Worm (Caenorhabditis elegans) whole organism, L4 larva: Measurements from ENCODE around the gene F35E8.1.

Experiments
- F10B5.3 ChIP-seq: sonication (generic microtip); optimal IDR thresholded peaks from 2 replicates; lab custom pipeline; 2016; ENCODE audit warnings: mild to moderate bottlenecking, missing genetic modification characterization, missing compliant biosample characterization
- F44E2.7 ChIP-seq: fragments of 200-800 bp; sonication (Bioruptor generic); IDR thresholded peaks from 2 replicates; pipeline ENCODE4 v2.1.2; 2022; ENCODE audit warnings: missing genetic modification characterization, missing compliant biosample characterization
- F49E8.2 ChIP-seq: sonication (generic microtip); optimal IDR thresholded peaks from 2 replicates; lab custom pipeline; 2016; ENCODE audit warnings: missing compliant biosample characterization, mild to moderate bottlenecking, missing genetic modification characterization, borderline replicate concordance
- T20F7.1 ChIP-seq: fragments of 200-800 bp; sonication (Bioruptor generic); optimal IDR thresholded peaks from 2 replicates; lab custom pipeline; 2018; ENCODE audit warnings: mild to moderate bottlenecking, missing genetic modification characterization, missing compliant biosample characterization
- T26A8.4 ChIP-seq: fragments of 200-800 bp; sonication (Bioruptor generic); IDR thresholded peaks from 2 replicates; pipeline ENCODE4 v1.3.6; 2022; ENCODE audit warnings: missing genetic modification characterization, missing compliant biosample characterization
- Y48G9A.11 ChIP-seq: fragments of 200-800 bp; sonication (Bioruptor generic); IDR thresholded peaks from 2 replicates; pipeline ENCODE4 v1.3.6; 2022; ENCODE audit warnings: missing genetic modification reagents, missing genetic modification characterization, missing compliant biosample characterization
- aly-2 ChIP-seq: sonication (generic microtip); optimal IDR thresholded peaks from 2 replicates; lab custom pipeline; 2018; ENCODE audit warnings: missing biosample characterization, missing genetic modification characterization
- ama-1 ChIP-seq: fragments of 150-350 bp; optimal IDR thresholded peaks from 2 replicates; lab custom pipeline; 2014; ENCODE audit warnings: inconsistent platforms, mixed read lengths
- attf-4 ChIP-seq: sonication (generic microtip); optimal IDR thresholded peaks from 3 replicates; lab custom pipeline; 2017; ENCODE audit warnings: missing biosample characterization, missing genetic modification characterization
- ceh-28 ChIP-seq: fragments of 150-350 bp; optimal IDR thresholded peaks from 2 replicates; lab custom pipeline; 2014; ENCODE audit warnings: missing biosample characterization, missing genetic modification reagents, missing genetic modification characterization
- ceh-32 ChIP-seq: sonication (generic microtip); optimal IDR thresholded peaks from 2 replicates; lab custom pipeline; 2016; ENCODE audit warnings: mild to moderate bottlenecking, missing genetic modification characterization, missing compliant biosample characterization; ENCODE audit not compliant: poor library complexity
- ceh-44 ChIP-seq: fragments of 200-800 bp; sonication (Bioruptor generic); IDR thresholded peaks from 2 replicates; pipeline ENCODE4 v1.3.6; 2022; ENCODE audit warnings: missing genetic modification reagents, missing genetic modification characterization, missing compliant biosample characterization
- ceh-82 ChIP-seq: sonication (generic microtip); optimal IDR thresholded peaks from 2 replicates; lab custom pipeline; 2017; ENCODE audit warnings: missing biosample characterization, missing genetic modification characterization
- daf-12 ChIP-seq: fragments of 150-350 bp; optimal IDR thresholded peaks from 2 replicates; lab custom pipeline; 2014; ENCODE audit warnings: missing biosample characterization, missing genetic modification reagents, missing genetic modification characterization
- daf-16 ChIP-seq, 3 experiments: sonication (generic microtip); optimal IDR thresholded peaks; 2 replicates each; lab custom pipeline; 2016 to 2017; ENCODE audit warnings: missing genetic modification characterization in 3 of 3, missing genetic modification reagents in 3 of 3, mild to moderate bottlenecking in 2 of 3, missing compliant biosample characterization in 2 of 3, missing biosample characterization in 1 of 3, moderate library complexity in 1 of 3
- daf-19 ChIP-seq: fragments of 200-800 bp; sonication (Bioruptor generic); conservative IDR thresholded peaks from 2 replicates; pipeline ENCODE4 v1.3.6; 2022; ENCODE audit warnings: missing genetic modification characterization, missing compliant biosample characterization
- daf-8 ChIP-seq: fragments of 200-800 bp; sonication (Bioruptor generic); IDR thresholded peaks from 2 replicates; pipeline ENCODE4 v1.3.6; 2022; ENCODE audit warnings: missing genetic modification characterization, missing compliant biosample characterization
- dmd-8 ChIP-seq: fragments of 200-800 bp; sonication (Bioruptor generic); IDR thresholded peaks from 2 replicates; pipeline ENCODE4 v1.3.6; 2022; ENCODE audit warnings: missing genetic modification characterization, missing compliant biosample characterization
- dpl-1 ChIP-seq: fragments of 150-350 bp; optimal IDR thresholded peaks from 2 replicates; lab custom pipeline; 2014; ENCODE audit warnings: missing biosample characterization, missing genetic modification reagents, missing genetic modification characterization
- duxl-1 ChIP-seq: sonication (generic microtip); optimal IDR thresholded peaks from 2 replicates; lab custom pipeline; 2016; ENCODE audit warnings: mild to moderate bottlenecking, missing genetic modification characterization, moderate library complexity, missing compliant biosample characterization; ENCODE audit not compliant: poor library complexity
- egl-27 ChIP-seq: sonication (generic microtip); optimal IDR thresholded peaks from 3 replicates; lab custom pipeline; 2017; ENCODE audit warnings: missing biosample characterization, missing genetic modification reagents, missing genetic modification characterization
- egl-43 ChIP-seq: fragments of 200-800 bp; sonication (Bioruptor generic); IDR thresholded peaks from 2 replicates; pipeline ENCODE4 v1.3.6; 2022; ENCODE audit warnings: missing genetic modification reagents, missing genetic modification characterization, missing compliant biosample characterization
- gei-8 ChIP-seq: fragments of 200-800 bp; sonication (Bioruptor generic); optimal IDR thresholded peaks from 2 replicates; lab custom pipeline; 2018; ENCODE audit warnings: mild to moderate bottlenecking, missing genetic modification characterization, missing compliant biosample characterization
- hlh-11 ChIP-seq: fragments of 200-800 bp; sonication (Bioruptor generic); optimal IDR thresholded peaks from 2 replicates; lab custom pipeline; 2018; ENCODE audit warnings: mild to moderate bottlenecking, missing genetic modification characterization, missing compliant biosample characterization
- hlh-30 ChIP-seq: sonication (generic microtip); optimal IDR thresholded peaks from 2 replicates; lab custom pipeline; 2017; ENCODE audit warnings: antibody characterized with exemption, mild to moderate bottlenecking, missing genetic modification characterization, missing compliant biosample characterization; ENCODE audit not compliant: insufficient read depth
- hmg-1.1 ChIP-seq: fragments of 200-800 bp; sonication (Bioruptor generic); IDR thresholded peaks from 2 replicates; pipeline ENCODE4 v1.3.6; 2022; ENCODE audit warnings: missing genetic modification reagents, missing genetic modification characterization, missing compliant biosample characterization
- jun-1 ChIP-seq: fragments of 150-350 bp; optimal IDR thresholded peaks from 2 replicates; lab custom pipeline; 2014; ENCODE audit warnings: missing biosample characterization, missing genetic modification reagents, missing genetic modification characterization
- madf-9 ChIP-seq: fragments of 200-800 bp; sonication (Bioruptor generic); conservative IDR thresholded peaks from 2 replicates; pipeline ENCODE4 v1.3.6; 2022; ENCODE audit warnings: missing genetic modification reagents, missing genetic modification characterization, missing compliant biosample characterization
- mes-2 ChIP-seq: sonication (generic microtip); optimal IDR thresholded peaks from 2 replicates; lab custom pipeline; 2016; ENCODE audit warnings: missing genotype, mild to moderate bottlenecking, missing genetic modification characterization, missing compliant biosample characterization; ENCODE audit not compliant: poor library complexity, severe bottlenecking
- nhr-10 ChIP-seq: fragments of 150-350 bp; optimal IDR thresholded peaks from 2 replicates; lab custom pipeline; 2014; ENCODE audit warnings: missing biosample characterization, missing genetic modification characterization
- nhr-237 ChIP-seq: sonication (generic microtip); optimal IDR thresholded peaks from 2 replicates; lab custom pipeline; 2017; ENCODE audit warnings: missing biosample characterization, missing genetic modification characterization
- nhr-25 ChIP-seq: sonication (generic microtip); optimal IDR thresholded peaks from 2 replicates; lab custom pipeline; 2017; ENCODE audit warnings: missing genetic modification characterization, mild to moderate bottlenecking, missing compliant biosample characterization, antibody characterized with exemption, moderate library complexity, borderline replicate concordance; ENCODE audit not compliant: insufficient read depth
- nhr-28 ChIP-seq: fragments of 150-350 bp; optimal IDR thresholded peaks from 2 replicates; lab custom pipeline; 2014; ENCODE audit warnings: missing biosample characterization, missing genetic modification characterization
- nhr-6 ChIP-seq: fragments of 150-350 bp; optimal IDR thresholded peaks from 2 replicates; lab custom pipeline; 2014; ENCODE audit warnings: missing biosample characterization, missing genetic modification characterization
- nhr-77 ChIP-seq: fragments of 150-350 bp; optimal IDR thresholded peaks from 2 replicates; lab custom pipeline; 2014; ENCODE audit warnings: missing biosample characterization, missing genetic modification characterization
- php-3 ChIP-seq: fragments of 200-800 bp; sonication (Bioruptor generic); IDR thresholded peaks from 2 replicates; pipeline ENCODE4 v1.3.6; 2022; ENCODE audit warnings: missing genetic modification reagents, missing genetic modification characterization, missing compliant biosample characterization
- pqm-1 ChIP-seq: sonication (generic microtip); optimal IDR thresholded peaks from 2 replicates; lab custom pipeline; 2017; ENCODE audit warnings: missing biosample characterization, missing genetic modification characterization
- saeg-2 ChIP-seq: fragments of 200-800 bp; sonication (Bioruptor generic); IDR thresholded peaks from 2 replicates; pipeline ENCODE4 v1.3.6; 2022; ENCODE audit warnings: missing genetic modification reagents, missing genetic modification characterization, missing compliant biosample characterization
- skn-1 ChIP-seq: fragments of 150-350 bp; optimal IDR thresholded peaks from 2 replicates; lab custom pipeline; 2014; ENCODE audit warnings: missing biosample characterization, missing genetic modification characterization
- snpc-1.2 ChIP-seq: fragments of 200-800 bp; sonication (Bioruptor generic); IDR thresholded peaks from 2 replicates; pipeline ENCODE4 v1.3.6; 2022; ENCODE audit warnings: missing genetic modification reagents, missing genetic modification characterization, missing compliant biosample characterization
- spr-1 ChIP-seq: sonication (generic microtip); optimal IDR thresholded peaks from 2 replicates; lab custom pipeline; 2016; ENCODE audit warnings: mild to moderate bottlenecking, missing genetic modification characterization, missing compliant biosample characterization
- spr-3 ChIP-seq: fragments of 200-800 bp; sonication (Bioruptor generic); optimal IDR thresholded peaks from 2 replicates; lab custom pipeline; 2018; ENCODE audit warnings: mild to moderate bottlenecking, missing genetic modification characterization, missing compliant biosample characterization
- tag-97 ChIP-seq: fragments of 200-800 bp; sonication (Bioruptor generic); IDR thresholded peaks from 2 replicates; pipeline ENCODE4 v1.3.6; 2022; ENCODE audit warnings: missing genetic modification characterization, missing compliant biosample characterization
- unc-39 ChIP-seq: sonication (generic microtip); optimal IDR thresholded peaks from 2 replicates; lab custom pipeline; 2017; ENCODE audit warnings: missing biosample characterization, missing genetic modification characterization
- unc-62 ChIP-seq, 3 experiments: fragments of 150-350 bp in 1 of 3; sonication (generic microtip); optimal IDR thresholded peaks in 2 of 3; peaks in 1 of 3; 1 replicate in 1 of 3; 2 replicates in 2 of 3; lab custom pipeline; 2014 to 2017; ENCODE audit warnings: missing biosample characterization in 3 of 3, missing genetic modification characterization in 3 of 3, missing genetic modification reagents in 3 of 3, missing genotype in 1 of 3
- vab-7 ChIP-seq: fragments of 200-800 bp; sonication (Bioruptor generic); IDR thresholded peaks from 2 replicates; pipeline ENCODE4 v1.3.6; 2022; ENCODE audit warnings: missing genetic modification reagents, missing genetic modification characterization, missing compliant biosample characterization
- zag-1 ChIP-seq: fragments of 150-350 bp; optimal IDR thresholded peaks from 2 replicates; lab custom pipeline; 2014; ENCODE audit warnings: missing biosample characterization, missing genetic modification characterization
- zfp-3 ChIP-seq: fragments of 200-800 bp; sonication (Bioruptor generic); conservative IDR thresholded peaks from 2 replicates; pipeline ENCODE4 v1.3.6; 2022; ENCODE audit warnings: missing genetic modification reagents, missing genetic modification characterization, missing compliant biosample characterization
- ztf-7 ChIP-seq: fragments of 150-350 bp; optimal IDR thresholded peaks from 2 replicates; lab custom pipeline; 2014; ENCODE audit warnings: missing biosample characterization, missing genetic modification characterization

Gene F35E8.1

DNA sequence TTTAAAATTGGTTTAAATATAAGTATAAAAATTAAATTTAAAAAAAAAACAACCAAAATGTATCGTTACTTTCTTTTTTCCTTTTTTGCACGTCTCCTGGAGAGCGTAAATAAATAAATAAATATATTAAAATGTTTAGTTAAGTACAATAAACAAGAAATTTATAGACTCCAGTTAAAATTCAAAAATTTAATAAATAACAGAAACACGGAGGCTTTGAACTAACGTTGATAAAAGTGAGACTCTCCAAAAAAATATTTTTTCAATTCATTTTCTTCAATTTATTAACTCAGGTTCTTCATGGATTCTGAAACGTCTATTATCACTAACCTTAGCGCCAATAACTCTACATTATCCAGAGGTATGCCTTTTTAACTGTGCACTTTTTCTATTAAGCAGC lies 13.7 kb downstream of the F35E8.1 start, which contains the start of gene T06C12.12:
TSS of gene T06C12.12 (plus strand) at position 301 of the 400 bp plus-strand sequence.
- TF ChIP-seq unc-62 (GFP tag; optimal IDR thresholded peaks at IDR 0.05 in 1 of 2; lab: Kevin White, UChicago), result no peak
- no peak for TF ChIP-seq unc-62 (tag; optimal IDR thresholded peaks at IDR 0.05; lab: Kevin White, UChicago)
- no peak for TF ChIP-seq daf-12
- TF ChIP-seq nhr-77 (tag; lab: Kevin White, UChicago), result no peak
- no peak for TF ChIP-seq nhr-10 (tag; lab: Kevin White, UChicago)
- no peak for TF ChIP-seq aly-2 (tag; lab: Kevin White, UChicago)
- no peak for TF ChIP-seq ceh-44

DNA sequence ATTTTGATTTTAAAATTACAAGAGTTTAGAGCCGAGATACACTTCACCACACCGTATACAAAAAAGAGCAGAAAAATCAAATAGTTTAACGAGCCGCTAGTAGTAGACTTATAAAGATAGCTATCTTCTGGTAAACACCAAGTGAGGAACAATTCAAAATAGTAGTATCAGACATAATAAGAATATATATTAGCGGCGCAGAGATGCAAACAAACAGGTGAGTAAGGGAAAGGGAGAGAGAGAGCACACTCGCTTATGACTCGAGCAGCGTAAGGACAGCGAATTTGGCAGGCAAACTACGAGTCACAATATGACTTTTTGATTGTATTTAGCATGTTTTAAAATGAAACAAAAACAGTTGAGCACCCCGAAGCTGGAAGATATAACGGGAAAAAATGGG lies 14.2 kb downstream of the F35E8.1 start:
- TF ChIP-seq pqm-1 (tag; lab: Kevin White, UChicago), result peak; percentile 70
- no peak for TF ChIP-seq spr-1 (tag; lab: Kevin White, UChicago)
- no peak for TF ChIP-seq egl-43 (GFP tag; lab: Robert Waterston, UW)
- no peak for TF ChIP-seq nhr-25 (tag; lab: Kevin White, UChicago)
- no peak for TF ChIP-seq daf-19
- TF ChIP-seq F10B5.3, result no peak
- no peak for TF ChIP-seq gei-8 (GFP tag; lab: Kevin White, UChicago)
- no peak for TF ChIP-seq egl-27 (tag; lab: Kevin White, UChicago)
- no peak for TF ChIP-seq snpc-1.2 (GFP tag; lab: Robert Waterston, UW)
- no peak for TF ChIP-seq jun-1 (tag; lab: Kevin White, UChicago)
- TF ChIP-seq aly-2 (tag; lab: Kevin White, UChicago), result no peak
- peak; percentile 67 for TF ChIP-seq hlh-11
- TF ChIP-seq zfp-3 (GFP tag; lab: Robert Waterston, UW), result no peak
- peak; percentile 28 for TF ChIP-seq hlh-30
- TF ChIP-seq tag-97, result no peak
- TF ChIP-seq nhr-77 (tag; lab: Kevin White, UChicago), result peak; percentile 24
- peak; percentile 25 for TF ChIP-seq nhr-6 (tag; lab: Kevin White, UChicago)
- TF ChIP-seq F49E8.2 (tag; lab: Kevin White, UChicago), result no peak
- no peak for TF ChIP-seq nhr-10 (tag; lab: Kevin White, UChicago)
- no peak for TF ChIP-seq ceh-32 (tag; lab: Kevin White, UChicago)
- TF ChIP-seq vab-7 (GFP tag; lab: Robert Waterston, UW), result no peak
- TF ChIP-seq dpl-1 (GFP tag; lab: Kevin White, UChicago), result no peak
- no peak for TF ChIP-seq saeg-2 (GFP tag; lab: Robert Waterston, UW)
- no peak for TF ChIP-seq ama-1 (lab: Kevin White, UChicago)
- no peak for TF ChIP-seq ztf-7
- TF ChIP-seq php-3 (GFP tag; lab: Robert Waterston, UW), result 0 out of 2 replicates have a peak, but pooled peaks have one; percentile 6
- TF ChIP-seq Y48G9A.11 (GFP tag; lab: Robert Waterston, UW), result no peak
- TF ChIP-seq hmg-1.1 (GFP tag; lab: Robert Waterston, UW), result no peak
- no peak for TF ChIP-seq T26A8.4 (GFP tag; lab: Robert Waterston, UW)
- TF ChIP-seq unc-39, result no peak
- TF ChIP-seq ceh-82 (tag; lab: Kevin White, UChicago), result no peak
- no peak for TF ChIP-seq attf-4 (tag; lab: Kevin White, UChicago)
- no peak for TF ChIP-seq zag-1 (tag; lab: Kevin White, UChicago)
- TF ChIP-seq ceh-28 (tag; lab: Kevin White, UChicago), result no peak
- no peak for TF ChIP-seq T20F7.1 (GFP tag; lab: Kevin White, UChicago)
- TF ChIP-seq dmd-8, result no peak
- TF ChIP-seq F44E2.7, result no peak
- TF ChIP-seq duxl-1 (tag; lab: Kevin White, UChicago), result no peak
- TF ChIP-seq mes-2 (tag; lab: Kevin White, UChicago), result no peak
- TF ChIP-seq nhr-237 (tag; lab: Kevin White, UChicago), result no peak
- TF ChIP-seq nhr-28 (tag; lab: Kevin White, UChicago), result peak; percentile 91
- TF ChIP-seq madf-9 (GFP tag; lab: Robert Waterston, UW), result no peak
- no peak for TF ChIP-seq daf-8 (GFP tag; lab: Robert Waterston, UW)
- no peak for TF ChIP-seq spr-3
- no peak for TF ChIP-seq daf-16 (GFP tag; optimal IDR thresholded peaks at IDR 0.05; lab: Kevin White, UChicago)
- TF ChIP-seq daf-16 (tag; optimal IDR thresholded peaks at IDR 0.05; lab: Kevin White, UChicago), result peak; percentile 89
- TF ChIP-seq ceh-44, result no peak
- no peak for TF ChIP-seq skn-1 (tag; lab: Kevin White, UChicago)
